Worm (Caenorhabditis elegans) whole organism, early embryonic: ENCODE data around the gene unc-93.
A peak's percentile ranks its signal among the peaks of the same experiment; 100 is the strongest.

Experiments
- B0310.2 ChIP-seq: sonication (generic microtip); optimal IDR thresholded peaks from 2 replicates; lab custom pipeline; 2016; ENCODE audit warnings: mild to moderate bottlenecking, missing genetic modification characterization, missing compliant biosample characterization
- F13C5.2 ChIP-seq: sonication (generic microtip); optimal IDR thresholded peaks from 2 replicates; lab custom pipeline; 2017; ENCODE audit warnings: mild to moderate bottlenecking, missing genetic modification characterization, inconsistent platforms, missing compliant biosample characterization
- aly-1 ChIP-seq: sonication (generic microtip); optimal IDR thresholded peaks from 2 replicates; lab custom pipeline; 2016; ENCODE audit warnings: missing genetic modification characterization, missing compliant biosample characterization
- ama-1 ChIP-seq: fragments of 150-350 bp; optimal IDR thresholded peaks from 2 replicates; lab custom pipeline; 2014
- ceh-13 ChIP-seq: fragments of 200-800 bp; sonication (Bioruptor generic); optimal IDR thresholded peaks from 2 replicates; lab custom pipeline; 2018; ENCODE audit warnings: mild to moderate bottlenecking, missing genetic modification characterization, missing compliant biosample characterization
- ceh-36 ChIP-seq: sonication (generic microtip); optimal IDR thresholded peaks from 2 replicates; lab custom pipeline; 2016; ENCODE audit warnings: missing genetic modification characterization, inconsistent platforms, missing compliant biosample characterization
- ets-7 ChIP-seq: sonication (generic microtip); optimal IDR thresholded peaks from 2 replicates; lab custom pipeline; 2016; ENCODE audit warnings: missing genotype, missing genetic modification characterization, missing compliant biosample characterization
- flt-1 ChIP-seq: fragments of 200-800 bp; sonication (Bioruptor generic); IDR thresholded peaks from 2 replicates; pipeline ENCODE4 v1.3.6; 2022; ENCODE audit warnings: missing genetic modification characterization, missing compliant biosample characterization
- hmbx-1 ChIP-seq: sonication (generic microtip); optimal IDR thresholded peaks from 2 replicates; lab custom pipeline; 2016; ENCODE audit warnings: mild to moderate bottlenecking, missing genetic modification characterization, missing compliant biosample characterization
- hmg-4 ChIP-seq: fragments of 200-800 bp; sonication (Bioruptor generic); optimal IDR thresholded peaks from 2 replicates; lab custom pipeline; 2018; ENCODE audit warnings: mild to moderate bottlenecking, missing genetic modification characterization, missing compliant biosample characterization
- hnd-1 ChIP-seq: sonication (generic microtip); optimal IDR thresholded peaks from 2 replicates; lab custom pipeline; 2016; ENCODE audit warnings: missing genetic modification characterization, missing compliant biosample characterization
- pes-1 ChIP-seq: fragments of 200-800 bp; sonication (Bioruptor generic); IDR thresholded peaks from 2 replicates; pipeline ENCODE4 v1.3.6; 2022; ENCODE audit warnings: missing genetic modification reagents, missing genetic modification characterization, missing compliant biosample characterization
- scrt-1 ChIP-seq: fragments of 200-800 bp; sonication (Bioruptor generic); IDR thresholded peaks from 2 replicates; pipeline ENCODE4 v1.3.6; 2022; ENCODE audit warnings: missing genetic modification characterization, missing compliant biosample characterization
- sea-1 ChIP-seq: fragments of 200-800 bp; sonication (Bioruptor generic); conservative IDR thresholded peaks from 2 replicates; pipeline ENCODE4 v1.3.6; 2022; ENCODE audit warnings: missing genetic modification characterization, missing compliant biosample characterization
- tbx-11 ChIP-seq: fragments of 200-800 bp; sonication (Bioruptor generic); IDR thresholded peaks from 2 replicates; pipeline ENCODE4 v1.3.6; 2022; ENCODE audit warnings: missing genetic modification characterization, missing compliant biosample characterization
- tbx-37 ChIP-seq: fragments of 200-800 bp; sonication (Bioruptor generic); conservative IDR thresholded peaks from 2 replicates; pipeline ENCODE4 v1.3.6; 2022; ENCODE audit warnings: missing genetic modification reagents, missing genetic modification characterization, missing compliant biosample characterization
- tra-4 ChIP-seq: sonication (generic microtip); optimal IDR thresholded peaks from 2 replicates; lab custom pipeline; 2017; ENCODE audit warnings: missing genetic modification characterization, missing compliant biosample characterization

unc-93 gene

DNA sequence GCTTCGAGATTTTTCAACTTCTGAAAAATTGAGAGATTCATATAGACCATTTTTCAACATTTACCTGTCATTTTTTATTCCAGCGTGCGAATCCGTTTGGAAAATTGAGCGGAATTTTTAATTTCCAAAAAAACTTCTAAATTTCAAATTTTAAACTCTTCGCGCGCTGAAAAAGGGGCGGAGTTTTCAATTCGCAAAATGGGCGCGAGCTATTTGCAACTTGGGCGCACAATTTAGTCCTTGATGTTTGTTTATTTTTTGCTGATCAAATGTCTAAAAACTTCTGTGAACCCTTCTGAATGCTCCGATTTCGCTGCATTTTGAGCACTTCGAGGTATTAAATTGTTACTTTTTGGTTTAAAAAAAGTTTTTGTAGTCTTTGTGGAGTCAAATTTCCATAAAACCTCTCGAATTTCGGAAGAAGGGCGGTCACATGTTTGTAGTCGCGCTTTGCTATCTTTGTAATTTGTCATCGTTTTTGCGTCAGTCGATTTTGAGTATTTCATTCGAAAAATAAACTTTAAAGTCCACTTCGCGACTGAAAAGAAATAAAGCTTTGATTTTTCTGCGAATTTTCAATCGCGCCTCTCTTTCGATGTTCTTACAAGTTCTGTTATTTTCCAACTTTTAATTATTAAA is 6.6 kb downstream of the unc-93 start, which contains the start of the genes madf-8 and gsr-1:
Gene madf-8 (minus strand): TSS at position 156 of the 639 bp plus-strand sequence.
Gene gsr-1 (plus strand): TSS at position 231 of the 639 bp plus-strand sequence.
- TF ChIP-seq hmbx-1 (tag; lab: Kevin White, UChicago) (no peak), tbx-37 (GFP tag; lab: Robert Waterston, UW) (no peak), flt-1 (no peak)

DNA sequence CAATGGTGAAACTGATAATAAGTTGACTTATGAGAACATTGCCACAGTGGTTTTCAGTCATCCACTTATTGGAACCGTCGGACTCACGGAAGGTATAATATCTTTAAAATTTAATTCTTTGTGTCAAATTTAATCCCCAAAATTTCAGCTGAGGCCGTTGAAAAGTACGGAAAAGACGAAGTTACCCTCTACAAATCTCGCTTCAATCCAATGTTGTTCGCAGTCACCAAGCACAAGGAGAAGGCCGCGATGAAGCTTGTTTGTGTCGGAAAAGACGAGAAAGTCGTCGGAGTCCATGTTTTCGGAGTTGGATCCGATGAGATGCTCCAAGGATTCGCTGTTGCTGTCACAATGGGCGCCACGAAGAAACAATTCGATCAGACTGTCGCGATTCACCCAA is 8.3 kb downstream of the unc-93 start:
- TF ChIP-seq scrt-1 (GFP tag; lab: Robert Waterston, UW) (no peak), ets-7 (tag; lab: Kevin White, UChicago) (no peak), sea-1 (GFP tag; lab: Robert Waterston, UW) (no peak), hnd-1 (no peak), F13C5.2 (tag; lab: Kevin White, UChicago) (no peak), tbx-37 (GFP tag; lab: Robert Waterston, UW) (no peak), tra-4 (tag; lab: Kevin White, UChicago) (no peak), hmg-4 (GFP tag; lab: Kevin White, UChicago) (no peak), aly-1 (tag; lab: Kevin White, UChicago) (no peak), ceh-36 (tag; lab: Kevin White, UChicago) (no peak)

DNA sequence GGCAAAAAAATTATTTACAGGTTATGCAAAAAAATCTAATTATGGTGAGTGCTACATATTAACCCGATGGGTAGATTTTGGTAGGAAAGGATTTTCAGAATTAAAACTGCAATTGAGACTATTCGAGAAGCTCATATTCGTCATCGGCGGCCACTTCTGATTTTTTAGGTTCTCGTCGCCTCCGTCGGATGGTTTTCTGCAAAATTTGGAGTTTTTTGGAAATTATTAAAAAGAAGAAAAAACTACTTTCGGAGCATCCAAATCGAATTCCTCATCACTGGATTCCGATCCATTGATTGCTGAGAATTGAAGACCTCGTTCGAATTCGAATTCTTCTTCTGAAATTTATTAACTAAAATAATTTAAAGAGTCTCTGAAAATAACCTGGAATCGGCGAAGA is 8.8 kb downstream of the unc-93 start:
- TF ChIP-seq hnd-1 (no peak), sea-1 (GFP tag; lab: Robert Waterston, UW) (no peak), ceh-36 (tag; lab: Kevin White, UChicago) (no peak), ets-7 (tag; lab: Kevin White, UChicago) (no peak), ceh-13 (GFP tag; lab: Kevin White, UChicago) (no peak), flt-1 (no peak), B0310.2 (tag; lab: Kevin White, UChicago) (no peak), scrt-1 (GFP tag; lab: Robert Waterston, UW) (no peak), tbx-11 (no peak)

DNA sequence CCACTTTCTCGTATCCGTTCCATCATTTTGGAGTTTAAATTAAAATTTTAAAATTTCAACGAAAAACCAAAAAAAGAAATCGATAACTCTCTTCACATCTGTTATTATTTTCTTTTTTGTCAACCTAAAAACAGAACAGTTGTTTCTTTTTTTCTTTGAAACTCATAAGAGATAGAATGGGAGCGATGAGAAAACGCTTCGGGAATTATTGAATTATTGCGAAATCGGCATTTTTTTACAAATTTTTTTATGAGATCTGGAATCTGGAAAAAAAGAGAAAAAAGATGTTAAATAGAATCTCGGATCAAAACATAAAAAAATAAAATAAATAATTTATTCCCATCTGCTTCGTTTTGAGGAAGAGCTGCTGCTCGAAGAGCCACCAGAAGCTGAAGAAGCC is 13.3 kb downstream of the unc-93 start, which contains the start of gene C46F11.5:
Gene C46F11.5 (minus strand): TSS at position 128 of the 400 bp plus-strand sequence.
- TF ChIP-seq F13C5.2 (tag; lab: Kevin White, UChicago) (no peak), pes-1 (GFP tag; lab: Robert Waterston, UW) (no peak), ceh-13 (GFP tag; lab: Kevin White, UChicago) (no peak), scrt-1 (GFP tag; lab: Robert Waterston, UW) (no peak), tra-4 (tag; lab: Kevin White, UChicago) (no peak), ets-7 (tag; lab: Kevin White, UChicago) (no peak), hmg-4 (GFP tag; lab: Kevin White, UChicago) (no peak), flt-1 (no peak), aly-1 (tag; lab: Kevin White, UChicago) (no peak)

DNA sequence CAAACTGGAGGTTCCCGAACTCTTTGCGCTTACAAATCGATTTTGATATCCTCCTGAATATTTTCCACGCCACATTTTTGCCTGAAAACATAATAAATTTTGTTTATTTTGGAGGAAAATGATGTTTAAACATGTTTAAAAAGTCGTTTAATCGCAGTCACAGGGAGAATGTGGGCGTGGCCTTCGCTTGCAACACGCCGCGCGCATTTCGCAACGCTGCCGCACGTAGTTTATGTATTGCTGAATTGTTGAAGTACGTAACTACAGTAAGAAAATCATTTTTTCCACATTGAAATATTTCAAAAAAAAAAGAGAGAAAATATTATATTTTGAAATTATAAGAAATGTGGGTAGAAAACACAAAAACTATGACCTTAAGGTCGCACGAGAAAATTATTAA is 20.0 kb downstream of the unc-93 start, which contains the start of gene C46F11.4:
Gene C46F11.4 (minus strand): TSS at position 81 of the 400 bp plus-strand sequence.
- TF ChIP-seq tbx-37 (GFP tag; lab: Robert Waterston, UW) (peak; percentile 84), tra-4 (tag; lab: Kevin White, UChicago) (peak; percentile 36), hnd-1 (peak; percentile 76), ets-7 (tag; lab: Kevin White, UChicago) (peak; percentile 62), ama-1 (lab: Kevin White, UChicago) (no peak), hmbx-1 (tag; lab: Kevin White, UChicago) (peak; percentile 59), tbx-11 (peak; percentile 86), aly-1 (tag; lab: Kevin White, UChicago) (peak; percentile 51), scrt-1 (GFP tag; lab: Robert Waterston, UW) (peak; percentile 87), ceh-13 (GFP tag; lab: Kevin White, UChicago) (peak; percentile 86), B0310.2 (tag; lab: Kevin White, UChicago) (peak; percentile 76), ceh-36 (tag; lab: Kevin White, UChicago) (peak; percentile 86), sea-1 (GFP tag; lab: Robert Waterston, UW) (peak; percentile 93), flt-1 (peak; percentile 85), F13C5.2 (tag; lab: Kevin White, UChicago) (peak; percentile 92), hmg-4 (GFP tag; lab: Kevin White, UChicago) (peak; percentile 91), pes-1 (GFP tag; lab: Robert Waterston, UW) (peak; percentile 89)

DNA sequence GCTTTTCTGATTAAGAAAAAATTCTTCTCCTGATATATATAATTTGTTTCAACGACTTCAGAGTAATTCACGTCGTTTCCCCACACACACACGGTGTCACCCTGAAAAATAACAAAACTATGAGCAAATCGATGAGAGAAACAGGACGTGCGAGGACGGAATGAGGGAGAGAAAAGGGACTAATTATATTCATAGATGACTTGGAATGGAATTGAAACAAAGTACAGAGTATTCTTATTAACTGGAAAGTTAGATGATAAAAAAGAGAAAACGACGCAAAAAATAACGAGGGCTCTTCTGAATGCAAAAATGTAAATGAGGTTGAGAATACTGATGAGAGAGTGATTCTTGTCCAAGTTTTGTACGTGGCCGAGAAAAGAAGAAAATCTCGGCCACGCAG is 26.2 kb downstream of the unc-93 start, which contains the start of gene C46F11.6:
Gene C46F11.6 (minus strand): TSS at position 101 of the 400 bp plus-strand sequence.
- TF ChIP-seq F13C5.2 (tag; lab: Kevin White, UChicago): no peak
- no peak for TF ChIP-seq sea-1 (GFP tag; lab: Robert Waterston, UW)
- TF ChIP-seq tbx-11: no peak
- no peak for TF ChIP-seq B0310.2 (tag; lab: Kevin White, UChicago)
- TF ChIP-seq flt-1: no peak
- no peak for TF ChIP-seq ama-1 (lab: Kevin White, UChicago)
- no peak for TF ChIP-seq hmg-4 (GFP tag; lab: Kevin White, UChicago)
- TF ChIP-seq tbx-37 (GFP tag; lab: Robert Waterston, UW): no peak
- no peak for TF ChIP-seq ceh-13 (GFP tag; lab: Kevin White, UChicago)
- no peak for TF ChIP-seq tra-4 (tag; lab: Kevin White, UChicago)
- no peak for TF ChIP-seq scrt-1 (GFP tag; lab: Robert Waterston, UW)
- TF ChIP-seq ets-7 (tag; lab: Kevin White, UChicago): no peak
- no peak for TF ChIP-seq hmbx-1 (tag; lab: Kevin White, UChicago)
- TF ChIP-seq aly-1 (tag; lab: Kevin White, UChicago): no peak
- TF ChIP-seq pes-1 (GFP tag; lab: Robert Waterston, UW): no peak

DNA sequence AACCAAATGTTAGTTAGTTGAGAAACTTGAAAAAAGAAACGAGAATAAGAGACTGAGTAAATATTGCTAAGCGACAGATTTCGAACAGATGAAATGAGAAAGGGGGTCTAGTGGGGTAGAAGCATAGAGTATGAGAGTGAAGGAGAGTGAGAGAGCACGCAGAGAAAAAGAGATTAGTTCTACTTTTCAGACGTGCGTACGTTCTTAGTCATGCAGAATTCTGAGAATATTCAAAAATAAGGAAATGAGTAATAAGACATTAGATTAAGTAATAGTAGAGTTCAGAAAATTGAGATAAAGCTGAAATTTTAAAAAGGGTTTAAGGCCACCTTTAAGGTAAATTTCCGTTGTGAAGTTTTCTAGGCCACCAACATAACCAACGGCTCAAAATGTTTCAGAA is 26.8 kb downstream of the unc-93 start:
- TF ChIP-seq B0310.2 (tag; lab: Kevin White, UChicago) (peak; percentile 7), sea-1 (GFP tag; lab: Robert Waterston, UW) (no peak)
